Fruit fly (Drosophila melanogaster) S2 (cell line): ENCODE measurements around the gene SecCl.

ENCODE experiments used
- CG8478 ChIP-seq: fragments of >200 bp; optimal IDR thresholded peaks from 2 replicates; lab custom pipeline; 2018
- CTCF ChIP-seq, 2 experiments: fragments of >200 bp; optimal IDR thresholded peaks; 2 replicates each; lab custom pipeline; 2018

DNA sequence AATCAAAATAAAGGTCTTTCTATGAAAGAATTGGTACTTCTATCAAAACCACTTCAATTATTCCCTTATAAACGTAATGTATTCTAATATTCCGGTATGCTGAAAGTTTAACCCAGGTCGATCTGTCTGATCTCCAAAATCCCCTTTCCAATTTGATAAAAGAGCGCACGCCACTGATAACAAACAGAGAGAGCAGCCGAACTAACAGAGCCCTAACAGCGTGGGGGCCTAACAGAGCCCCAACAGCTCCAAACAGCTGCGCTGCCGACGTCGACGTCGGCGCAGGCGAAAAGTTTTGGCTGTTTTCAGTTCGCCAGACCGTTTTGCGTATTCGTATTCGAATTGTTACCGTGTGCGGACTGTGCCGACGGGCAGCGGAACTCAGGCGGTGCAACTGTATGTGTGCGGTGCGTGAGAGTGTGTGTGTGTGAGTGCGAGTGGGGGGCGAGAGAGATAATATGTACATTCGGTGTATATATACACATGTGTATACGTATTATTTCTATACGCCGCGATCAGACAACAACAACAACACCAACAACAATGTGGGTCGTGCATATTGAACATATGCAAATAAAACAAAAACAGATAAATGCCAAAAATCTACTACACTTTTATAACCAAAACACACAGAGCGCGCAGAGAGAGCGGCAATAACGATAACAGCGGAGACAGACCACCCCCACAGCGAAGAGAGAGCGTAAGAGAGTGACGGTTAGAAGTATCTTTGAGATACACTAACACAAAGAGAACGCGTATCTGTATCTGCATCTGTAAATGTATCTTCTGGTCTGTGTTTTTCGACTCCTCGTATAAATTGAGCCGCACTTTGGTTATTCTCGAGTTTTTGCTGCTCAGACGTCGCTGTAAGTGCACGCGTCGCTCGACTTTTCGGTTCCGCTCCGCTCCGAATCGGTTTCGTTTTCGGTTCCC is 17.1 kb downstream of the SecCl start, which contains the start of gene Oatp74D:
- TF ChIP-seq CG8478 (lab: Kevin White, UChicago) (no peak), CTCF (optimal IDR thresholded peaks at IDR 0.05; lab: Kevin White, UChicago) (no peak)
